Worm (Caenorhabditis elegans) whole organism, L3 larva: ENCODE measurements around the gene tra-1.

Source experiments
- R02D3.7 ChIP-seq: fragments of 150-350 bp; optimal IDR thresholded peaks from 2 replicates; lab custom pipeline; 2014; ENCODE audit warnings: missing biosample characterization, missing genetic modification characterization
- ZK546.5 ChIP-seq: sonication (generic microtip); optimal IDR thresholded peaks from 2 replicates; lab custom pipeline; 2017; ENCODE audit warnings: missing biosample characterization, missing genetic modification characterization
- aly-2 ChIP-seq: fragments of 150-350 bp; optimal IDR thresholded peaks from 2 replicates; lab custom pipeline; 2014; ENCODE audit warnings: missing biosample characterization, missing genetic modification characterization
- ama-1 ChIP-seq: fragments of 150-350 bp; optimal IDR thresholded peaks from 2 replicates; lab custom pipeline; 2018
- ceh-16 ChIP-seq: sonication (generic microtip); optimal IDR thresholded peaks from 2 replicates; lab custom pipeline; 2017; ENCODE audit warnings: missing biosample characterization, missing genetic modification characterization
- ceh-28 ChIP-seq: fragments of 150-350 bp; optimal IDR thresholded peaks from 2 replicates; lab custom pipeline; 2014; ENCODE audit warnings: missing biosample characterization, missing genetic modification reagents, missing genetic modification characterization
- ceh-82 ChIP-seq: fragments of 150-350 bp; optimal IDR thresholded peaks from 2 replicates; lab custom pipeline; 2014; ENCODE audit warnings: missing biosample characterization, missing genetic modification characterization
- ceh-9 ChIP-seq: sonication (generic microtip); optimal IDR thresholded peaks from 2 replicates; lab custom pipeline; 2018; ENCODE audit warnings: missing biosample characterization, missing genetic modification characterization
- daf-12 ChIP-seq: fragments of 150-350 bp; optimal IDR thresholded peaks from 2 replicates; lab custom pipeline; 2014; ENCODE audit warnings: missing biosample characterization, missing genetic modification reagents, missing genetic modification characterization
- egl-27 ChIP-seq: sonication (generic microtip); optimal IDR thresholded peaks from 4 replicates; lab custom pipeline; 2017; ENCODE audit warnings: missing biosample characterization, missing genetic modification reagents, missing genetic modification characterization
- egl-5 ChIP-seq: fragments of 150-350 bp; optimal IDR thresholded peaks from 2 replicates; lab custom pipeline; 2017; ENCODE audit warnings: missing biosample characterization, missing genetic modification reagents, missing genetic modification characterization, inconsistent platforms
- elt-1 ChIP-seq: fragments of 150-350 bp; optimal IDR thresholded peaks from 2 replicates; lab custom pipeline; 2014; ENCODE audit warnings: missing biosample characterization, missing genetic modification characterization
- elt-2 ChIP-seq: sonication (generic microtip); optimal IDR thresholded peaks from 2 replicates; lab custom pipeline; 2016; ENCODE audit warnings: missing genetic modification reagents, mild to moderate bottlenecking, missing genetic modification characterization, missing compliant biosample characterization
- elt-3 ChIP-seq, 3 experiments: fragments of 150-350 bp in 1 of 3; sonication (generic microtip) in 2 of 3; optimal IDR thresholded peaks; 2 replicates in 2 of 3; 4 replicates in 1 of 3; lab custom pipeline; 2014 to 2017; ENCODE audit warnings: missing biosample characterization in 3 of 3, missing genetic modification characterization in 3 of 3
- eor-1 ChIP-seq, 2 experiments: fragments of 150-350 bp; optimal IDR thresholded peaks; 2 replicates each; lab custom pipeline; 2014 to 2018; ENCODE audit warnings: missing biosample characterization in 2 of 2, missing genetic modification characterization in 2 of 2
- fkh-10 ChIP-seq: sonication (generic microtip); optimal IDR thresholded peaks from 2 replicates; lab custom pipeline; 2017; ENCODE audit warnings: missing biosample characterization, missing genetic modification reagents, missing genetic modification characterization
- fkh-2 ChIP-seq: fragments of 150-350 bp; optimal IDR thresholded peaks from 2 replicates; lab custom pipeline; 2014; ENCODE audit warnings: missing biosample characterization, missing genetic modification reagents, missing genetic modification characterization
- fos-1 ChIP-seq: fragments of 150-350 bp; optimal IDR thresholded peaks from 2 replicates; lab custom pipeline; 2014; ENCODE audit warnings: missing biosample characterization, missing genetic modification characterization
- hmg-11 ChIP-seq: sonication (generic microtip); optimal IDR thresholded peaks from 2 replicates; lab custom pipeline; 2016; ENCODE audit warnings: missing genetic modification characterization, missing compliant biosample characterization
- jun-1 ChIP-seq: fragments of 150-350 bp; optimal IDR thresholded peaks from 2 replicates; lab custom pipeline; 2014; ENCODE audit warnings: missing biosample characterization, missing genetic modification reagents, missing genetic modification characterization
- lin-15B ChIP-seq: fragments of 150-350 bp; optimal IDR thresholded peaks from 2 replicates; lab custom pipeline; 2014; ENCODE audit warnings: missing biosample characterization, missing genetic modification characterization
- lin-39 ChIP-seq: fragments of 150-350 bp; optimal IDR thresholded peaks from 2 replicates; lab custom pipeline; 2018; ENCODE audit warnings: missing biosample characterization, missing genetic modification reagents, missing genetic modification characterization
- lsy-12 ChIP-seq: sonication (generic microtip); optimal IDR thresholded peaks from 2 replicates; lab custom pipeline; 2016; ENCODE audit warnings: mild to moderate bottlenecking, missing genetic modification characterization, missing compliant biosample characterization
- mdl-1 ChIP-seq: fragments of 150-350 bp; optimal IDR thresholded peaks from 2 replicates; lab custom pipeline; 2014; ENCODE audit warnings: missing biosample characterization, missing genetic modification characterization
- mml-1 ChIP-seq: fragments of 150-350 bp; sonication (generic microtip); optimal IDR thresholded peaks from 3 replicates; lab custom pipeline; 2014; ENCODE audit warnings: missing biosample characterization, missing genetic modification characterization
- nfya-1 ChIP-seq: sonication (generic microtip); optimal IDR thresholded peaks from 2 replicates; lab custom pipeline; 2017; ENCODE audit warnings: missing genetic modification characterization, mild to moderate bottlenecking, missing compliant biosample characterization, antibody characterized with exemption, moderate library complexity; ENCODE audit not compliant: insufficient read depth
- nhr-11 ChIP-seq: fragments of 150-350 bp; optimal IDR thresholded peaks from 2 replicates; lab custom pipeline; 2014; ENCODE audit warnings: missing biosample characterization, missing genetic modification characterization
- nhr-12 ChIP-seq: fragments of 150-350 bp; optimal IDR thresholded peaks from 2 replicates; lab custom pipeline; 2014; ENCODE audit warnings: missing biosample characterization, missing genetic modification characterization
- nhr-23 ChIP-seq: fragments of 150-350 bp; optimal IDR thresholded peaks from 2 replicates; lab custom pipeline; 2014; ENCODE audit warnings: missing biosample characterization, missing genetic modification reagents, missing genetic modification characterization
- nhr-237 ChIP-seq: fragments of 150-350 bp; optimal IDR thresholded peaks from 2 replicates; lab custom pipeline; 2014; ENCODE audit warnings: missing biosample characterization, missing genetic modification characterization
- nhr-25 ChIP-seq: sonication (generic microtip); optimal IDR thresholded peaks from 2 replicates; lab custom pipeline; 2017; ENCODE audit warnings: missing biosample characterization, missing genetic modification characterization
- nhr-28 ChIP-seq: fragments of 150-350 bp; optimal IDR thresholded peaks from 2 replicates; lab custom pipeline; 2014; ENCODE audit warnings: missing biosample characterization, missing genetic modification characterization
- nhr-43 ChIP-seq: sonication (generic microtip); optimal IDR thresholded peaks from 2 replicates; lab custom pipeline; 2016; ENCODE audit warnings: mild to moderate bottlenecking, missing genetic modification characterization, missing compliant biosample characterization; ENCODE audit not compliant: poor library complexity, severe bottlenecking
- nhr-67 ChIP-seq: fragments of 150-350 bp; optimal IDR thresholded peaks from 2 replicates; lab custom pipeline; 2014; ENCODE audit warnings: missing biosample characterization, missing genetic modification characterization
- nhr-76 ChIP-seq: fragments of 150-350 bp; sonication (generic microtip); optimal IDR thresholded peaks from 5 replicates; lab custom pipeline; 2014; ENCODE audit warnings: missing biosample characterization, missing genetic modification characterization
- nhr-77 ChIP-seq: fragments of 150-350 bp; optimal IDR thresholded peaks from 2 replicates; lab custom pipeline; 2014; ENCODE audit warnings: missing biosample characterization, missing genetic modification characterization
- pha-4 ChIP-seq: fragments of 150-350 bp; optimal IDR thresholded peaks from 2 replicates; lab custom pipeline; 2014; ENCODE audit warnings: missing biosample characterization, missing genetic modification reagents, missing genetic modification characterization
- pqm-1 ChIP-seq: fragments of 150-350 bp; optimal IDR thresholded peaks from 2 replicates; lab custom pipeline; 2017; ENCODE audit warnings: missing biosample characterization, missing genetic modification characterization, inconsistent platforms
- sea-2 ChIP-seq: fragments of 150-350 bp; sonication (generic microtip); optimal IDR thresholded peaks from 4 replicates; lab custom pipeline; 2014; ENCODE audit warnings: missing biosample characterization, missing genetic modification reagents, missing genetic modification characterization
- skn-1 ChIP-seq: fragments of 150-350 bp; optimal IDR thresholded peaks from 2 replicates; lab custom pipeline; 2014; ENCODE audit warnings: missing biosample characterization, missing genetic modification characterization
- snpc-4 ChIP-seq: fragments of 150-350 bp; optimal IDR thresholded peaks from 2 replicates; lab custom pipeline; 2014; ENCODE audit warnings: missing biosample characterization, missing genetic modification characterization
- tbx-2 ChIP-seq: sonication (generic microtip); optimal IDR thresholded peaks from 2 replicates; lab custom pipeline; 2016; ENCODE audit warnings: mild to moderate bottlenecking, missing genetic modification characterization, missing compliant biosample characterization
- unc-39 ChIP-seq: sonication (generic microtip); optimal IDR thresholded peaks from 4 replicates; lab custom pipeline; 2017; ENCODE audit warnings: missing biosample characterization, missing genetic modification characterization
- unc-62 ChIP-seq: fragments of 150-350 bp; sonication (generic microtip); optimal IDR thresholded peaks from 4 replicates; lab custom pipeline; 2014; ENCODE audit warnings: missing biosample characterization, missing genetic modification reagents, missing genetic modification characterization
- zag-1 ChIP-seq: fragments of 150-350 bp; optimal IDR thresholded peaks from 2 replicates; lab custom pipeline; 2014; ENCODE audit warnings: missing biosample characterization, missing genetic modification characterization
- ztf-11 ChIP-seq: fragments of 150-350 bp; optimal IDR thresholded peaks from 2 replicates; lab custom pipeline; 2014; ENCODE audit warnings: missing biosample characterization, missing genetic modification characterization
- ztf-4 ChIP-seq: fragments of 150-350 bp; optimal IDR thresholded peaks from 2 replicates; lab custom pipeline; 2014; ENCODE audit warnings: missing biosample characterization, missing genetic modification characterization

The tra-1 gene

DNA sequence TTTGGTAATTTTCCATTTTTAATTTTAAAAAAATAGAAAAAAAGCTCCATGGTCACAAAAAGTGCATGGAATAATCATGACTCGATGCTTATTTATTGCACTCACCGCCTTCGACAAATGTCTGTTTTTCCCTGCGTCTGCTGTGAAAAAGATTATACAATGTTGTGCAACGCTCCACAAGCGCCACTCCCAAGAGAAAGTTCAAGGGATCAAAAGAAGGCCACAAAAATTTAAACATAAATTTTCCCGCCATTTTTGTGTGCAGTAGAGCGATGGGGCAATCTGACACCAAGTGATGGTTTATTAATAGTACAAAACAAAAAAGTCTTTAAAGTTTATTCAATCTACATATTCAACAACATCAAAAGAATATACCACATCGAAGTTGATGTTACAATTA is 56.1 kb downstream of the tra-1 start, which contains the start of gene fbxa-128:
Gene fbxa-128 (minus strand): TSS at position 192 of the 400 bp plus-strand sequence.
- TF ChIP-seq tbx-2 (no peak), jun-1 (tag; lab: Kevin White, UChicago) (no peak), elt-1 (no peak), fkh-10 (GFP tag; lab: Kevin White, UChicago) (no peak), mml-1 (tag; lab: Kevin White, UChicago) (no peak), eor-1 (tag; optimal IDR thresholded peaks at IDR 0.05; lab: Kevin White, UChicago) (no peak), egl-27 (no peak), unc-39 (no peak), lin-15B (tag; lab: Kevin White, UChicago) (peak; percentile 60), pqm-1 (peak; percentile 46), ztf-11 (tag; lab: Kevin White, UChicago) (no peak), nhr-67 (tag; lab: Kevin White, UChicago) (no peak), ceh-82 (no peak), elt-3 (tag; optimal IDR thresholded peaks at IDR 0.05; lab: Kevin White, UChicago) (no peak), ceh-28 (tag; lab: Kevin White, UChicago) (no peak), nhr-23 (tag; lab: Kevin White, UChicago) (no peak), lsy-12 (tag; lab: Kevin White, UChicago) (no peak), daf-12 (no peak), nhr-77 (tag; lab: Kevin White, UChicago) (no peak), nhr-12 (tag; lab: Kevin White, UChicago) (no peak), nhr-11 (no peak), nhr-28 (tag; lab: Kevin White, UChicago) (no peak), mdl-1 (tag; lab: Kevin White, UChicago) (no peak), ceh-9 (tag; lab: Kevin White, UChicago) (no peak), sea-2 (GFP tag; lab: Kevin White, UChicago) (no peak), skn-1 (tag; lab: Kevin White, UChicago) (no peak), R02D3.7 (tag; lab: Kevin White, UChicago) (no peak), ceh-16 (tag; lab: Kevin White, UChicago) (no peak), egl-5 (no peak), nhr-76 (no peak), nhr-43 (tag; lab: Kevin White, UChicago) (no peak), nhr-237 (no peak), nhr-25 (tag; lab: Kevin White, UChicago) (no peak), zag-1 (tag; lab: Kevin White, UChicago) (no peak), fos-1 (no peak), unc-62 (GFP tag; lab: Kevin White, UChicago) (no peak), lin-39 (tag; lab: Kevin White, UChicago) (peak; percentile 55), ztf-4 (tag; lab: Kevin White, UChicago) (no peak), aly-2 (tag; lab: Kevin White, UChicago) (no peak), hmg-11 (tag; lab: Kevin White, UChicago) (peak; percentile 4), ZK546.5 (tag; lab: Kevin White, UChicago) (no peak), fkh-2 (tag; lab: Kevin White, UChicago) (no peak), nfya-1 (tag; lab: Kevin White, UChicago) (peak; percentile 59), pha-4 (tag; lab: Kevin White, UChicago) (peak; percentile 41), snpc-4 (tag; lab: Kevin White, UChicago) (no peak), elt-2 (tag; lab: Kevin White, UChicago) (peak; percentile 47), ama-1 (lab: Kevin White, UChicago) (no peak)
